Worm (Caenorhabditis elegans): Measurements from ENCODE around the gene cutl-9.

cutl-9 gene

ce11 chrII:10621965-10622364 is at the start of gene cutl-9:
Gene cutl-9, plus strand, starts transcription at chrII:10622265.
- TF ChIP-seq unc-62 (GFP tag; optimal IDR thresholded peaks at IDR 0.05), result no peak

ce11 chrII:10574177-10574576 is 47.9 kb upstream of the cutl-9 start:
- no peak for TF ChIP-seq unc-62 (GFP tag; optimal IDR thresholded peaks at IDR 0.05)

ce11 chrII:10578843-10579430 is 43.1 kb upstream of the cutl-9 start, which contains the start of gene rpb-6:
Gene rpb-6, plus strand, starts transcription at chrII:10579380.
- TF ChIP-seq unc-62 (GFP tag; optimal IDR thresholded peaks at IDR 0.05), result no peak

- no peak for TF ChIP-seq unc-62 (GFP tag; optimal IDR thresholded peaks at IDR 0.05)
Measured at ce11 chrII:10579655-10580054, 42.4 kb upstream of the cutl-9 start, which contains the start of gene dohh-1. Gene dohh-1, plus strand, starts transcription at chrII:10579955.

ce11 chrII:10580833-10581232 is 41.2 kb upstream of the cutl-9 start, which contains the start of gene dap-3:
Gene dap-3, plus strand, starts transcription at chrII:10581133.
- TF ChIP-seq unc-62 (GFP tag; optimal IDR thresholded peaks at IDR 0.05), result no peak

ce11 chrII:10582318-10582717 is 39.7 kb upstream of the cutl-9 start, which contains the start of gene mrps-22:
Gene mrps-22, plus strand, starts transcription at chrII:10582618.
- no peak for TF ChIP-seq unc-62 (GFP tag; optimal IDR thresholded peaks at IDR 0.05)

ce11 chrII:10584036-10584435 is 38.0 kb upstream of the cutl-9 start, which contains the start of gene algn-9:
Gene algn-9, plus strand, starts transcription at chrII:10584336.
- TF ChIP-seq unc-62 (GFP tag; optimal IDR thresholded peaks at IDR 0.05), result no peak

ce11 chrII:10587742-10588141 is 34.3 kb upstream of the cutl-9 start, which contains the start of gene crn-3:
Gene crn-3, plus strand, starts transcription at chrII:10588042.
- TF ChIP-seq unc-62 (GFP tag; optimal IDR thresholded peaks at IDR 0.05), result no peak

- TF ChIP-seq unc-62 (GFP tag; optimal IDR thresholded peaks at IDR 0.05), result no peak
Measured at ce11 chrII:10592452-10592851, 29.6 kb upstream of the cutl-9 start, which contains the start of gene crn-5. Gene crn-5, plus strand, starts transcription at chrII:10592752.

ce11 chrII:10594312-10594711 is 27.8 kb upstream of the cutl-9 start:
- TF ChIP-seq unc-62 (GFP tag; optimal IDR thresholded peaks at IDR 0.05), result no peak

ce11 chrII:10594758-10595157 is 27.3 kb upstream of the cutl-9 start, which contains the start of gene C14A4.6:
Gene C14A4.6, minus strand, starts transcription at chrII:10594776.
- TF ChIP-seq unc-62 (GFP tag; optimal IDR thresholded peaks at IDR 0.05), result no peak

- TF ChIP-seq unc-62 (GFP tag; optimal IDR thresholded peaks at IDR 0.05), result no peak
Measured at ce11 chrII:10596462-10596861, 25.6 kb upstream of the cutl-9 start, which contains the start of gene C14A4.7. Gene C14A4.7, minus strand, starts transcription at chrII:10596562.

ce11 chrII:10598039-10598438 is 24.0 kb upstream of the cutl-9 start, which contains the start of gene C14A4.8:
Gene C14A4.8, minus strand, starts transcription at chrII:10598139.
- TF ChIP-seq unc-62 (GFP tag; optimal IDR thresholded peaks at IDR 0.05), result no peak

- TF ChIP-seq unc-62 (GFP tag; optimal IDR thresholded peaks at IDR 0.05), result no peak
Measured at ce11 chrII:10598970-10599369, 23.1 kb upstream of the cutl-9 start, which contains the start of gene C14A4.9. Gene C14A4.9, plus strand, starts transcription at chrII:10599337.

ce11 chrII:10602184-10602583 is 19.9 kb upstream of the cutl-9 start, which contains the start of gene srv-2:
Gene srv-2, minus strand, starts transcription at chrII:10602284.
- TF ChIP-seq unc-62 (GFP tag; optimal IDR thresholded peaks at IDR 0.05), result no peak

ce11 chrII:10603560-10603959 is 18.5 kb upstream of the cutl-9 start:
- no peak for TF ChIP-seq unc-62 (GFP tag; optimal IDR thresholded peaks at IDR 0.05)

ce11 chrII:10605512-10605911 is 16.6 kb upstream of the cutl-9 start, which contains the start of gene taf-13:
Gene taf-13, minus strand, starts transcription at chrII:10605612.
- no peak for TF ChIP-seq unc-62 (GFP tag; optimal IDR thresholded peaks at IDR 0.05)
